Worm (Caenorhabditis elegans) whole organism, L3 larva: ENCODE measurements around the gene emc-1.
A peak's percentile ranks its signal among the peaks of the same experiment; 100 is the strongest.

Source experiments
- R02D3.7 ChIP-seq: fragments of 150-350 bp; optimal IDR thresholded peaks from 2 replicates; lab custom pipeline; 2014; ENCODE audit warnings: missing biosample characterization, missing genetic modification characterization
- ZK546.5 ChIP-seq: sonication (generic microtip); optimal IDR thresholded peaks from 2 replicates; lab custom pipeline; 2017; ENCODE audit warnings: missing biosample characterization, missing genetic modification characterization
- ceh-16 ChIP-seq: sonication (generic microtip); optimal IDR thresholded peaks from 2 replicates; lab custom pipeline; 2017; ENCODE audit warnings: missing biosample characterization, missing genetic modification characterization
- ceh-28 ChIP-seq: fragments of 150-350 bp; optimal IDR thresholded peaks from 2 replicates; lab custom pipeline; 2014; ENCODE audit warnings: missing biosample characterization, missing genetic modification reagents, missing genetic modification characterization
- daf-12 ChIP-seq: fragments of 150-350 bp; optimal IDR thresholded peaks from 2 replicates; lab custom pipeline; 2014; ENCODE audit warnings: missing biosample characterization, missing genetic modification reagents, missing genetic modification characterization
- egl-27 ChIP-seq: sonication (generic microtip); optimal IDR thresholded peaks from 4 replicates; lab custom pipeline; 2017; ENCODE audit warnings: missing biosample characterization, missing genetic modification reagents, missing genetic modification characterization
- egl-5 ChIP-seq: fragments of 150-350 bp; optimal IDR thresholded peaks from 2 replicates; lab custom pipeline; 2017; ENCODE audit warnings: missing biosample characterization, missing genetic modification reagents, missing genetic modification characterization, inconsistent platforms
- elt-1 ChIP-seq: fragments of 150-350 bp; optimal IDR thresholded peaks from 2 replicates; lab custom pipeline; 2014; ENCODE audit warnings: missing biosample characterization, missing genetic modification characterization
- elt-2 ChIP-seq: sonication (generic microtip); optimal IDR thresholded peaks from 2 replicates; lab custom pipeline; 2016; ENCODE audit warnings: missing genetic modification reagents, mild to moderate bottlenecking, missing genetic modification characterization, missing compliant biosample characterization
- eor-1 ChIP-seq, 2 experiments: fragments of 150-350 bp; optimal IDR thresholded peaks; 2 replicates each; lab custom pipeline; 2014 to 2018; ENCODE audit warnings: missing biosample characterization in 2 of 2, missing genetic modification characterization in 2 of 2
- fkh-10 ChIP-seq: sonication (generic microtip); optimal IDR thresholded peaks from 2 replicates; lab custom pipeline; 2017; ENCODE audit warnings: missing biosample characterization, missing genetic modification reagents, missing genetic modification characterization
- fkh-2 ChIP-seq: fragments of 150-350 bp; optimal IDR thresholded peaks from 2 replicates; lab custom pipeline; 2014; ENCODE audit warnings: missing biosample characterization, missing genetic modification reagents, missing genetic modification characterization
- fos-1 ChIP-seq: fragments of 150-350 bp; optimal IDR thresholded peaks from 2 replicates; lab custom pipeline; 2014; ENCODE audit warnings: missing biosample characterization, missing genetic modification characterization
- hmg-11 ChIP-seq: sonication (generic microtip); optimal IDR thresholded peaks from 2 replicates; lab custom pipeline; 2016; ENCODE audit warnings: missing genetic modification characterization, missing compliant biosample characterization
- jun-1 ChIP-seq: fragments of 150-350 bp; optimal IDR thresholded peaks from 2 replicates; lab custom pipeline; 2014; ENCODE audit warnings: missing biosample characterization, missing genetic modification reagents, missing genetic modification characterization
- lin-15B ChIP-seq: fragments of 150-350 bp; optimal IDR thresholded peaks from 2 replicates; lab custom pipeline; 2014; ENCODE audit warnings: missing biosample characterization, missing genetic modification characterization
- lsy-12 ChIP-seq: sonication (generic microtip); optimal IDR thresholded peaks from 2 replicates; lab custom pipeline; 2016; ENCODE audit warnings: mild to moderate bottlenecking, missing genetic modification characterization, missing compliant biosample characterization
- mdl-1 ChIP-seq: fragments of 150-350 bp; optimal IDR thresholded peaks from 2 replicates; lab custom pipeline; 2014; ENCODE audit warnings: missing biosample characterization, missing genetic modification characterization
- mml-1 ChIP-seq: fragments of 150-350 bp; sonication (generic microtip); optimal IDR thresholded peaks from 3 replicates; lab custom pipeline; 2014; ENCODE audit warnings: missing biosample characterization, missing genetic modification characterization
- nfya-1 ChIP-seq: sonication (generic microtip); optimal IDR thresholded peaks from 2 replicates; lab custom pipeline; 2017; ENCODE audit warnings: missing genetic modification characterization, mild to moderate bottlenecking, missing compliant biosample characterization, antibody characterized with exemption, moderate library complexity; ENCODE audit not compliant: insufficient read depth
- nhr-23 ChIP-seq: fragments of 150-350 bp; optimal IDR thresholded peaks from 2 replicates; lab custom pipeline; 2014; ENCODE audit warnings: missing biosample characterization, missing genetic modification reagents, missing genetic modification characterization
- nhr-25 ChIP-seq: sonication (generic microtip); optimal IDR thresholded peaks from 2 replicates; lab custom pipeline; 2017; ENCODE audit warnings: missing biosample characterization, missing genetic modification characterization
- nhr-28 ChIP-seq: fragments of 150-350 bp; optimal IDR thresholded peaks from 2 replicates; lab custom pipeline; 2014; ENCODE audit warnings: missing biosample characterization, missing genetic modification characterization
- nhr-77 ChIP-seq: fragments of 150-350 bp; optimal IDR thresholded peaks from 2 replicates; lab custom pipeline; 2014; ENCODE audit warnings: missing biosample characterization, missing genetic modification characterization
- pha-4 ChIP-seq: fragments of 150-350 bp; optimal IDR thresholded peaks from 2 replicates; lab custom pipeline; 2014; ENCODE audit warnings: missing biosample characterization, missing genetic modification reagents, missing genetic modification characterization
- pqm-1 ChIP-seq: fragments of 150-350 bp; optimal IDR thresholded peaks from 2 replicates; lab custom pipeline; 2017; ENCODE audit warnings: missing biosample characterization, missing genetic modification characterization, inconsistent platforms
- sea-2 ChIP-seq: fragments of 150-350 bp; sonication (generic microtip); optimal IDR thresholded peaks from 4 replicates; lab custom pipeline; 2014; ENCODE audit warnings: missing biosample characterization, missing genetic modification reagents, missing genetic modification characterization
- skn-1 ChIP-seq: fragments of 150-350 bp; optimal IDR thresholded peaks from 2 replicates; lab custom pipeline; 2014; ENCODE audit warnings: missing biosample characterization, missing genetic modification characterization
- tbx-2 ChIP-seq: sonication (generic microtip); optimal IDR thresholded peaks from 2 replicates; lab custom pipeline; 2016; ENCODE audit warnings: mild to moderate bottlenecking, missing genetic modification characterization, missing compliant biosample characterization
- unc-39 ChIP-seq: sonication (generic microtip); optimal IDR thresholded peaks from 4 replicates; lab custom pipeline; 2017; ENCODE audit warnings: missing biosample characterization, missing genetic modification characterization
- unc-62 ChIP-seq: fragments of 150-350 bp; sonication (generic microtip); optimal IDR thresholded peaks from 4 replicates; lab custom pipeline; 2014; ENCODE audit warnings: missing biosample characterization, missing genetic modification reagents, missing genetic modification characterization
- zag-1 ChIP-seq: fragments of 150-350 bp; optimal IDR thresholded peaks from 2 replicates; lab custom pipeline; 2014; ENCODE audit warnings: missing biosample characterization, missing genetic modification characterization
- ztf-11 ChIP-seq: fragments of 150-350 bp; optimal IDR thresholded peaks from 2 replicates; lab custom pipeline; 2014; ENCODE audit warnings: missing biosample characterization, missing genetic modification characterization
- ztf-4 ChIP-seq: fragments of 150-350 bp; optimal IDR thresholded peaks from 2 replicates; lab custom pipeline; 2014; ENCODE audit warnings: missing biosample characterization, missing genetic modification characterization

emc-1 gene

DNA sequence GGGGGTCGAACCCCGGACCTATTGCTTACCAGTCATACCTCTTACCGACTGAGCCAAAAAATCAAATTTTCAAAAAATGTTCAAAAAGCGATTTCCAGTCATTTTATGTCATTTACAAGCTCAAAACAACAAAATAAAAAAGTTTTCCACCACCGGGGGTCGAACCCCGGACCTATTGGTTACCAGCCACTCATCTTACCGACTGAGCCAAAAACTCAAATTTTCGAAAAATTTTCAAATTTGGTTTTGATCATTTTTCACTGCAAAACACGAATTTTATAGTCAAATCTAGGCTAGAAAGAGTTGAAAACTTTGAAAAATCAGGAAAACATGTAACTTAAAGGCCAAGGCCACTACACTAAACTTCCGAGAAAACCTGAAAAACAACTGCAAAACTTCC lies 24.1 kb downstream of the emc-1 start:
- no peak for TF ChIP-seq sea-2 (GFP tag; lab: Kevin White, UChicago)
- TF ChIP-seq ceh-16 (tag; lab: Kevin White, UChicago) = no peak
- TF ChIP-seq egl-27 (tag; lab: Kevin White, UChicago) = no peak
- no peak for TF ChIP-seq skn-1 (tag; lab: Kevin White, UChicago)
- no peak for TF ChIP-seq nhr-23 (tag; lab: Kevin White, UChicago)
- no peak for TF ChIP-seq ztf-4
- TF ChIP-seq pqm-1 (tag; lab: Kevin White, UChicago) = no peak
- no peak for TF ChIP-seq unc-39
- no peak for TF ChIP-seq nhr-25 (tag; lab: Kevin White, UChicago)
- no peak for TF ChIP-seq tbx-2 (tag; lab: Kevin White, UChicago)
- no peak for TF ChIP-seq ZK546.5 (tag; lab: Kevin White, UChicago)

ce11 chrII:1475328-1475727 lies 24.8 kb downstream of the emc-1 start:
- TF ChIP-seq pqm-1 (tag; lab: Kevin White, UChicago) = peak; percentile 50
- no peak for TF ChIP-seq eor-1 (tag; optimal IDR thresholded peaks at IDR 0.05; lab: Kevin White, UChicago)
- TF ChIP-seq elt-2 (tag; lab: Kevin White, UChicago) = peak; percentile 67

DNA sequence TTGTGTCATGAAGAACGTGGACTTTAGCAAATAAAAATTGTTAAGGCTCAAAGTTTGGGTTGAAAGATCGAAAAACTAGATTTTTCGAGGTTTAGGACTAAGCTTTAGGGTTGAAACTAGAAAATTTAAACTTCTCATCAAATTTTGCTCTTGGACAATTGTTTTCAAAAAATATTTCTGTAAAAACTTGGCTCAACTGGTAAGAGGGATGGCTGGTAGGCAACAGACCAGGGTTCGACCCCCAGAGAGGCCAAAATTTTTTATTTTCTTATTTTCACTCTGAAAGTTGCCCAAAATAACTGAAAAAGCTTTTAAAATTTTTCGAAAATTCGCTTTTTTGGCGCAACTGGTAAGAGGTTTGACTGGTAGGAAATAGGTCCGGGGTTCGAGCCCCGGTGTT lies 25.3 kb downstream of the emc-1 start:
- TF ChIP-seq lsy-12 = no peak
- TF ChIP-seq skn-1 (tag; lab: Kevin White, UChicago) = no peak
- TF ChIP-seq ztf-4 = no peak
- no peak for TF ChIP-seq ceh-28 (tag; lab: Kevin White, UChicago)
- no peak for TF ChIP-seq egl-5 (tag; lab: Kevin White, UChicago)
- TF ChIP-seq pha-4 (tag; lab: Kevin White, UChicago) = no peak
- no peak for TF ChIP-seq ztf-11 (tag; lab: Kevin White, UChicago)
- no peak for TF ChIP-seq fos-1 (tag; lab: Kevin White, UChicago)
- TF ChIP-seq hmg-11 (tag; lab: Kevin White, UChicago) = no peak
- TF ChIP-seq unc-39 = no peak
- no peak for TF ChIP-seq unc-62 (GFP tag; lab: Kevin White, UChicago)
- TF ChIP-seq R02D3.7 (tag; lab: Kevin White, UChicago) = no peak
- TF ChIP-seq, all 47 proteins: peak for 0

- TF ChIP-seq lsy-12 (no peak), eor-1 (tag; optimal IDR thresholded peaks at IDR 0.05; lab: Kevin White, UChicago) (no peak), skn-1 (tag; lab: Kevin White, UChicago) (no peak), fkh-10 (no peak), elt-2 (tag; lab: Kevin White, UChicago) (no peak), sea-2 (GFP tag; lab: Kevin White, UChicago) (no peak), lin-15B (no peak), nhr-28 (tag; lab: Kevin White, UChicago) (no peak), mdl-1 (tag; lab: Kevin White, UChicago) (no peak), fkh-2 (tag; lab: Kevin White, UChicago) (no peak), ztf-11 (tag; lab: Kevin White, UChicago) (no peak), unc-62 (GFP tag; lab: Kevin White, UChicago) (no peak)
Observed at ce11 chrII:1473481-1473880, 26.6 kb downstream of the emc-1 start, which contains the start of gene H17B01.5. Gene H17B01.5, minus strand, starts transcription at chrII:1473581.

ce11 chrII:1470515-1470966 lies 29.6 kb downstream of the emc-1 start, which contains the start of gene H17B01.2:
Gene H17B01.2, plus strand, starts transcription at chrII:1470565.
- TF ChIP-seq mml-1 (tag; lab: Kevin White, UChicago) (no peak), zag-1 (tag; lab: Kevin White, UChicago) (no peak), nhr-23 (tag; lab: Kevin White, UChicago) (no peak), jun-1 (tag; lab: Kevin White, UChicago) (no peak), daf-12 (tag; lab: Kevin White, UChicago) (no peak), pha-4 (tag; lab: Kevin White, UChicago) (no peak), elt-1 (tag; lab: Kevin White, UChicago) (no peak), fkh-2 (tag; lab: Kevin White, UChicago) (no peak), nfya-1 (no peak), R02D3.7 (tag; lab: Kevin White, UChicago) (no peak), nhr-77 (no peak), sea-2 (GFP tag; lab: Kevin White, UChicago) (no peak)
